Fruit fly (Drosophila melanogaster) Kc167 (cell line): Measurements from ENCODE around the gene Acp95EF.

ENCODE experiments used
- Myc ChIP-seq: fragments of >200 bp; optimal IDR thresholded peaks from 2 replicates; lab custom pipeline; 2017; ENCODE audit warnings: missing external identifiers
- Sin3A ChIP-seq: fragments of >200 bp; optimal IDR thresholded peaks from 2 replicates; lab custom pipeline; 2018; ENCODE audit warnings: missing external identifiers
- h ChIP-seq: fragments of >200 bp; optimal IDR thresholded peaks from 3 replicates; lab custom pipeline; 2018; ENCODE audit warnings: missing external identifiers
- insv ChIP-seq: fragments of >200 bp; optimal IDR thresholded peaks from 3 replicates; lab custom pipeline; 2018; ENCODE audit warnings: missing external identifiers
- psq ChIP-seq: fragments of >200 bp; optimal IDR thresholded peaks from 2 replicates; lab custom pipeline; 2017; ENCODE audit warnings: missing external identifiers
- ttk ChIP-seq: sonication (Bioruptor generic); optimal IDR thresholded peaks from 2 replicates; lab custom pipeline; 2017; ENCODE audit warnings: missing external identifiers

Gene Acp95EF

DNA sequence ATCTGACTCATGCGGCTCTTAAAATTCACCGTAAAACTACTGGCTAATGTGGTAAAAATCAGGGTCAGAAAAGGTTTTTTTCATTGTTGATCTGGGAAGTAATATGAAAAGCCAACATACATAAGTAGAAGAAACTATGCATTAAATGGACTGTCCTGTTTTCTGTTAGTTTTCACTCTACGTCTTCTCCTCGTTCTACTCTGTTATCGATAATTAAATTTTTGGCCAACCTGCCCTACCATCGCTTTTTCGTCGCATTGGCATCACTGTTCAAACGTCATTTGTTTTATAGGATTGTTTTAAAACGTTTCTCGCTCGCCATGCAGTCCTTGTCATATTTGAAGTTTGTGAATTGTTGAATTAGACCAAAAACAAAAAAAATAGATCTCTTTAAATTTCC is 5.9 kb downstream of the Acp95EF start:
- no peak for TF ChIP-seq ttk (lab: Kevin White, UChicago)
- TF ChIP-seq psq (lab: Kevin White, UChicago): no peak
- no peak for TF ChIP-seq h (lab: Kevin White, UChicago)
- TF ChIP-seq Sin3A (lab: Kevin White, UChicago): no peak
- no peak for TF ChIP-seq insv (lab: Kevin White, UChicago)
- no peak for TF ChIP-seq Myc (lab: Kevin White, UChicago)

DNA sequence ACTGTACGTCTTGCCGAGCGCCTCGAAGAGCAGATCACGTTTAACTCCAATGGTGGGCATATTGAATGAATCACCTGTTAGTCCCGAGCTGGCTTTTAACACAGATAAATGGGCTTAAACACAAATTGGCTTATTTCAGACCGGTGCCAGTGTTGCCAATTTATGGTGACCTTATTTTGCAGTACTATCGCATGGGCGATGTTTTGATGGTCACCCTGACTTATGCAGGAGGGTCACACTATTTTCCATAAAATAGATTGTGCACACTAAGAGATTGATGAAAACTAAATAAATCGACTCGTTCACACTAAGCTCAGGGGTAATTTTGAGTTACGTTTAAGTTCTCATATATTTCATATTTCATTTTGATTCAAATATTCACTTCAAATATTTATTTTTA is 23.7 kb downstream of the Acp95EF start, which contains the start of gene beta-PheRS:
Gene beta-PheRS (minus strand): TSS at position 186 of the 400 bp plus-strand sequence.
- TF ChIP-seq insv (lab: Kevin White, UChicago) (no peak), Sin3A (lab: Kevin White, UChicago) (no peak), psq (lab: Kevin White, UChicago) (no peak), Myc (lab: Kevin White, UChicago) (no peak), h (lab: Kevin White, UChicago) (no peak), ttk (lab: Kevin White, UChicago) (no peak)

DNA sequence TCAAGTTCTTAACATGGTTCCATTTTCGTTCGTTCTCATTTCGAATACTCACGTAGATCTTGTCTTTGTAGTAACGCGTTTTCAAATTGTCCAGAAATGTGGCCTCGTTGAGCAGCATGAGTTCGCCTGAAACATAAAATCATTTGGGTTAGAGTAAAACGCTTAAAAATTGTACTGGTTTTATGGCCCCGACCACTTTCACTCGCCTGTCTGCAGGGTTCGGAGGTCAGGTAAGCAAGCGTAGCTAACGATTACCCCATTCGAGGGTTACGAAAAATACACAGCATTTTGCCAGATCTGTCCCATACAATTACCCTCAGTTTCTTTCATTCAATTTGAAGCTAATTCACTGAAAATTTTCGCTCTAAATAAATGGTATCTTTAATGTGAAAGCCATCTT is 29.6 kb downstream of the Acp95EF start:
- TF ChIP-seq ttk (lab: Kevin White, UChicago): no peak
- TF ChIP-seq h (lab: Kevin White, UChicago): no peak
- TF ChIP-seq Sin3A (lab: Kevin White, UChicago): no peak
- TF ChIP-seq insv (lab: Kevin White, UChicago): no peak
- no peak for TF ChIP-seq Myc (lab: Kevin White, UChicago)
- TF ChIP-seq psq (lab: Kevin White, UChicago): no peak

DNA sequence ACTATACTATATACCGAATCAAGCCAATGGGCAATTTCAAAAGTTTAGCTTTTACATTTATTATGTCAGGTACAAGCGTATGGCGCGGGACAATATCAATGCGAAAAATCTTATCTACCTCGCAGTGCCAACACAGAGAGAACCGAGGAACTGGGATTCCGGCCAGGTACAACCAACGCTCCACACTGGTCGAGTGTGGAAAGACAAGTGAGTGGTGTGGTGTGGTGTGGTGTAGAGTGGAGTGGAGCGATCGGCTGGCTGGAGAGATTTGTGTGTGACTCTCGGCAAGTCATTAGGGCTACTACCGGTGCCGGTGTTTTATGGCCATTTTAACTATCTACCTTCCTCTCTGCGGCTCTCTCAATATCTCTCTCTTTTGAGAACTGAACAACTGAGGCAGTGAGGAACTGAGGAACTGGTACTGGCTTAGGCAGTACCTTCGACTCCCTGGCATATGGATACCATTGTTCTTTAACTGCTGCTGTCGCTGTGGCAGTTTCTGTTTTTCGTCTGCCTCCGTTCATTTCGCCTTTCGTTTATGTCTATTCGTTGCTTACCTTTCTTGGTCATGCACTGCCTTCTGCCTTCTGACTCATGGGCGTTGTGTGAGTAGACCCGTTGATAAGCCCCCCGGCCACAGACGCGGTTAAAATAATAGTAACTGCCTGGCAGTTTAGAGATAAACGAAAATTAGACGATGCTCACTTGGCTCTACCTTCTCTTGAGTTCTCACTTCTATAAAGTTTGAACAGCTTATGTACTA is 30.7 kb downstream of the Acp95EF start:
- TF ChIP-seq ttk (lab: Kevin White, UChicago): no peak
- no peak for TF ChIP-seq Myc (lab: Kevin White, UChicago)
- no peak for TF ChIP-seq insv (lab: Kevin White, UChicago)
- no peak for TF ChIP-seq Sin3A (lab: Kevin White, UChicago)
- TF ChIP-seq h (lab: Kevin White, UChicago): no peak
- no peak for TF ChIP-seq psq (lab: Kevin White, UChicago)

DNA sequence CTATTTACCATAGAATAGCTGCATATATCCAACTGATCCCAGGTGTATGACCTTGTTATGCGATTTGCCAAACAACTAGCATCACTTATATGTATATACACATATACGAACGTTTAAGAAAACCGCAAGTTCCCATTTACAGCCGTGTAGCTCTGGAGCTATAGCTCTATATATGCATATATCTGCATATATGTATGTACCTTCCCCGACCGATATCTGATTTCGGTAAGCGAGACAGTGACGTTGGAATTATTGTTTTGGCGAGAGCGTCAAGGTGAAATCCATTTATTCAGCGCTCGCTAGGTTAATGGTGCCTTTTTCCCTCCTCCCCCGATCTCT is 31.2 kb downstream of the Acp95EF start:
- TF ChIP-seq ttk (lab: Kevin White, UChicago) (no peak), Myc (lab: Kevin White, UChicago) (no peak), psq (lab: Kevin White, UChicago) (no peak), Sin3A (lab: Kevin White, UChicago) (no peak), h (lab: Kevin White, UChicago) (no peak), insv (lab: Kevin White, UChicago) (no peak)

- no peak for TF ChIP-seq Myc (lab: Kevin White, UChicago)
These were observed 31.6 kb downstream of the Acp95EF start for dm6 chr3R:24260411-24260810.

dm6 chr3R:24261380-24262021 is 32.7 kb downstream of the Acp95EF start:
- no peak for TF ChIP-seq h (lab: Kevin White, UChicago)
- no peak for TF ChIP-seq Myc (lab: Kevin White, UChicago)
- TF ChIP-seq ttk (lab: Kevin White, UChicago): no peak
- no peak for TF ChIP-seq Sin3A (lab: Kevin White, UChicago)
- no peak for TF ChIP-seq insv (lab: Kevin White, UChicago)
- TF ChIP-seq psq (lab: Kevin White, UChicago): no peak

DNA sequence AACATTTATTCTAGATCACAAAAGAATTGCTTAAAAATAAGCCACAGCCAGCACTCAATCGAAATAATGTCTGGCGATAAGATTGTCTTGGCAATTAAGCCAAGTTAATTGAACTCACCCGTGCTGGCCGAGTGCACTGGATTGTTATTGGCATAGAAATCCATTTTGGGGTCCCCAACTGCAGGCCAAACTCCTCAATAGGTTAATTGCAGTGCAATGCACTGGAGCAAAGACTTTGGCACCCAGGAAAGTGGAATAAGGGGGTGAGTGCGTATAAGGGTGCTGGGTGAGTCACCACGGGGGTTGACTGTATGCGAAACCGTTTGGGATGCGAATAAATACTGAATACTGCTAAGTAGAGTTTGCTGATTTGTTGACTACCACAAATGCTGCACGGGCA is 34.1 kb downstream of the Acp95EF start:
- TF ChIP-seq Sin3A (lab: Kevin White, UChicago) (no peak), Myc (lab: Kevin White, UChicago) (no peak), ttk (lab: Kevin White, UChicago) (no peak), h (lab: Kevin White, UChicago) (no peak), psq (lab: Kevin White, UChicago) (no peak), insv (lab: Kevin White, UChicago) (no peak)

dm6 chr3R:24263588-24264413 is 35.0 kb downstream of the Acp95EF start:
- TF ChIP-seq psq (lab: Kevin White, UChicago) (no peak), ttk (lab: Kevin White, UChicago) (no peak), insv (lab: Kevin White, UChicago) (no peak), h (lab: Kevin White, UChicago) (no peak), Myc (lab: Kevin White, UChicago) (no peak), Sin3A (lab: Kevin White, UChicago) (no peak)

DNA sequence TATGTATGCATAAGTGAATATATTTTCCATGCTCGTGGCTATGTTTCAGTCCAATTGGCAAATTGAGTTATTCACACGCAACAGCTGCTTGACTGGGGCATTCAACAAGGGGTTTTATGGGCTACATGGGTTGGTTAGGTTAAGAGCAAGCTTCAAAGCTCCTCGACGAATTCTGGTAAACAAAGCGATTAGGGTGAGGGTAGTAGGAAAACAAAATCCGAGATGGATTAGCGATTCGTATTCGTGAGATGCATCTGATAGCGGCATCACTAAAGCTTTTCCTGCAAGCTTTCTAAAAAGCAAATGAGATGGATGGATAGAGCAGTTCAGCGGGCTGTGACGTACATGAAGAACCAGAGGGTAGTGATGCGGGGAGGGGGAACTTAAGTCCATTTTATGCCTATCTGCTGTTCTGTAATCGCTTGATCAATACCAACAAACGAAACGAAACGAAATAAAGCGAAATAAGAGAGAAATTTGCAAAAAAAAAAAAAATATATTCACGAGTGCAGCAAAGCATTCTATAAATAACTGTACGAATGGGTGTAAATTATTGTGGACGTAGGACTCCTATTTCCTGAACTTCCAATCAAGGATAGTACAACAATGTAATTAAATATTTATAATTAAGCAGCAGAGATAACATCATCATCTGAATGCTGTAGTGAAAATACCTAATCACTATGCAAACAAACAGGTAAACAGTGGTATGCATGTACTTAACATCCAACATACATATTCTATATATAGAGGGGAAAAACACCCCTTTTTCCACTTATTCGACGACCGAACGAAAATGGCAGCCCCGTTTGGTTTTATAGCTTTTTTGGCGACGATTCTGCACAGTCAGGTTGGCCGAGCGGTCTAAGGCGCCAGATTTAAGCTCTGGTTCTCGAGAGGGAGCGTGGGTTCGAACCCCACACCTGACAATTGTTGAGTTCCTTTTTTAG is 35.9 kb downstream of the Acp95EF start:
- no peak for TF ChIP-seq ttk (lab: Kevin White, UChicago)
- TF ChIP-seq Sin3A (lab: Kevin White, UChicago): no peak
- TF ChIP-seq h (lab: Kevin White, UChicago): no peak
- TF ChIP-seq psq (lab: Kevin White, UChicago): no peak
- no peak for TF ChIP-seq insv (lab: Kevin White, UChicago)
- no peak for TF ChIP-seq Myc (lab: Kevin White, UChicago)
